Worm (Caenorhabditis elegans) whole organism, L1 larva: Measurements from ENCODE around the gene fars-3.

Source experiments
- C16A3.4 ChIP-seq: fragments of 150-350 bp; optimal IDR thresholded peaks from 2 replicates; lab custom pipeline; 2014; ENCODE audit warnings: missing biosample characterization, missing genetic modification characterization
- Y116A8C.19 ChIP-seq: sonication (generic microtip); optimal IDR thresholded peaks from 2 replicates; lab custom pipeline; 2016; ENCODE audit warnings: missing compliant biosample characterization, missing genetic modification characterization, borderline replicate concordance
- aha-1 ChIP-seq: fragments of 150-350 bp; optimal IDR thresholded peaks from 2 replicates; lab custom pipeline; 2014; ENCODE audit warnings: missing biosample characterization, missing genetic modification characterization
- alr-1 ChIP-seq: fragments of 200-800 bp; sonication (Bioruptor generic); optimal IDR thresholded peaks from 2 replicates; lab custom pipeline; 2018; ENCODE audit warnings: borderline replicate concordance, mild to moderate bottlenecking, missing genetic modification characterization, missing compliant biosample characterization
- ceh-88 ChIP-seq: fragments of 200-800 bp; sonication (Bioruptor generic); IDR thresholded peaks from 2 replicates; pipeline ENCODE4 v1.3.6; 2022; ENCODE audit warnings: missing genetic modification characterization, missing compliant biosample characterization
- ceh-90 ChIP-seq: sonication (generic microtip); optimal IDR thresholded peaks from 2 replicates; lab custom pipeline; 2016; ENCODE audit warnings: missing genetic modification characterization, missing compliant biosample characterization
- dsc-1 ChIP-seq: sonication (generic microtip); optimal IDR thresholded peaks from 2 replicates; lab custom pipeline; 2016; ENCODE audit warnings: mild to moderate bottlenecking, missing genetic modification characterization, missing compliant biosample characterization
- efl-1 ChIP-seq, 4 experiments: fragments of 150-350 bp; optimal IDR thresholded peaks in 3 of 4; peaks in 1 of 4; 1 replicate in 1 of 4; 2 replicates in 3 of 4; lab custom pipeline; 2014; ENCODE audit warnings: missing biosample characterization in 2 of 4, missing genetic modification characterization in 2 of 4, missing genetic modification reagents in 2 of 4
- egl-27 ChIP-seq, 2 experiments: fragments of 150-350 bp in 1 of 2; sonication (generic microtip); optimal IDR thresholded peaks; 3 replicates each; lab custom pipeline; 2017 to 2018; ENCODE audit warnings: missing biosample characterization in 2 of 2, missing genetic modification characterization in 2 of 2, missing genetic modification reagents in 2 of 2
- fkh-10 ChIP-seq: sonication (generic microtip); optimal IDR thresholded peaks from 2 replicates; lab custom pipeline; 2017; ENCODE audit warnings: missing biosample characterization, missing genetic modification reagents, missing genetic modification characterization
- fos-1 ChIP-seq: fragments of 150-350 bp; optimal IDR thresholded peaks from 2 replicates; lab custom pipeline; 2014; ENCODE audit warnings: missing biosample characterization, missing genetic modification characterization
- grh-1 ChIP-seq: fragments of 200-800 bp; sonication (Bioruptor generic); IDR thresholded peaks from 2 replicates; pipeline ENCODE4 v1.3.6; 2022; ENCODE audit warnings: missing genetic modification reagents, missing genetic modification characterization, missing compliant biosample characterization
- irx-1 ChIP-seq: sonication (generic microtip); optimal IDR thresholded peaks from 2 replicates; lab custom pipeline; 2016; ENCODE audit warnings: missing genetic modification characterization, missing compliant biosample characterization
- jun-1 ChIP-seq: fragments of 150-350 bp; optimal IDR thresholded peaks from 2 replicates; lab custom pipeline; 2014; ENCODE audit warnings: missing biosample characterization, missing genetic modification reagents, missing genetic modification characterization
- lin-14 ChIP-seq: fragments of 200-800 bp; sonication (Bioruptor generic); optimal IDR thresholded peaks from 2 replicates; lab custom pipeline; 2018; ENCODE audit warnings: mild to moderate bottlenecking, missing genetic modification characterization, moderate library complexity, missing compliant biosample characterization
- lin-15B ChIP-seq: fragments of 150-350 bp; sonication (generic microtip); optimal IDR thresholded peaks from 3 replicates; lab custom pipeline; 2014; ENCODE audit warnings: missing biosample characterization, missing genetic modification characterization
- lin-35 ChIP-seq, 2 experiments: fragments of 150-350 bp; optimal IDR thresholded peaks; 2 replicates each; lab custom pipeline; 2014; ENCODE audit warnings: missing biosample characterization in 2 of 2, missing genetic modification characterization in 2 of 2, missing genetic modification reagents in 2 of 2
- mdl-1 ChIP-seq, 2 experiments: fragments of 150-350 bp; optimal IDR thresholded peaks; 2 replicates each; lab custom pipeline; 2014 to 2017; ENCODE audit warnings: missing biosample characterization in 2 of 2, missing genetic modification characterization in 2 of 2, inconsistent platforms in 1 of 2
- mef-2 ChIP-seq: fragments of 150-350 bp; optimal IDR thresholded peaks from 2 replicates; lab custom pipeline; 2014; ENCODE audit warnings: missing biosample characterization, missing genetic modification characterization
- mep-1 ChIP-seq: fragments of 150-350 bp; optimal IDR thresholded peaks from 2 replicates; lab custom pipeline; 2014; ENCODE audit warnings: missing biosample characterization, missing genetic modification characterization
- nhr-11 ChIP-seq: fragments of 150-350 bp; optimal IDR thresholded peaks from 2 replicates; lab custom pipeline; 2014; ENCODE audit warnings: missing biosample characterization, missing genetic modification characterization
- nhr-12 ChIP-seq: sonication (generic microtip); optimal IDR thresholded peaks from 2 replicates; lab custom pipeline; 2017; ENCODE audit warnings: missing biosample characterization, missing genetic modification characterization
- nhr-19 ChIP-seq: fragments of 200-800 bp; sonication (Bioruptor generic); conservative IDR thresholded peaks from 2 replicates; pipeline ENCODE4 v1.3.6; 2022; ENCODE audit warnings: missing genetic modification characterization, missing compliant biosample characterization
- nhr-77 ChIP-seq: fragments of 150-350 bp; optimal IDR thresholded peaks from 2 replicates; lab custom pipeline; 2014; ENCODE audit warnings: missing biosample characterization, missing genetic modification characterization
- nhr-85 ChIP-seq: sonication (generic microtip); peaks from one replicate; lab custom pipeline; 2016; ENCODE audit warnings: missing genetic modification characterization, inconsistent platforms, missing compliant biosample characterization
- nhr-90 ChIP-seq: sonication (generic microtip); optimal IDR thresholded peaks from 2 replicates; lab custom pipeline; 2016; ENCODE audit warnings: mild to moderate bottlenecking, missing genetic modification characterization, missing compliant biosample characterization; ENCODE audit not compliant: poor library complexity
- pag-3 ChIP-seq: sonication (generic microtip); optimal IDR thresholded peaks from 2 replicates; lab custom pipeline; 2017; ENCODE audit warnings: missing genetic modification characterization, mild to moderate bottlenecking, missing compliant biosample characterization, antibody characterized with exemption, borderline replicate concordance; ENCODE audit not compliant: insufficient read depth
- skn-1 ChIP-seq: fragments of 150-350 bp; optimal IDR thresholded peaks from 2 replicates; lab custom pipeline; 2014; ENCODE audit warnings: missing biosample characterization, missing genetic modification characterization
- snpc-4 ChIP-seq: fragments of 150-350 bp; optimal IDR thresholded peaks from 2 replicates; lab custom pipeline; 2014; ENCODE audit warnings: missing biosample characterization, missing genetic modification characterization
- sox-4 ChIP-seq: sonication (generic microtip); optimal IDR thresholded peaks from 2 replicates; lab custom pipeline; 2016; ENCODE audit warnings: missing genetic modification characterization, missing compliant biosample characterization
- swsn-7 ChIP-seq: sonication (generic microtip); optimal IDR thresholded peaks from 2 replicates; lab custom pipeline; 2016; ENCODE audit warnings: missing genetic modification characterization, missing compliant biosample characterization
- tbx-2 ChIP-seq: sonication (generic microtip); optimal IDR thresholded peaks from 2 replicates; lab custom pipeline; 2016; ENCODE audit warnings: missing genetic modification characterization, missing compliant biosample characterization
- tlp-1 ChIP-seq: fragments of 150-350 bp; optimal IDR thresholded peaks from 2 replicates; lab custom pipeline; 2014; ENCODE audit warnings: missing biosample characterization, missing genetic modification characterization
- unc-98 ChIP-seq: fragments of 200-800 bp; sonication (Bioruptor generic); IDR thresholded peaks from 2 replicates; pipeline ENCODE4 v1.3.6; 2022; ENCODE audit warnings: missing genetic modification characterization, missing compliant biosample characterization
- vab-15 ChIP-seq: sonication (generic microtip); optimal IDR thresholded peaks from 2 replicates; lab custom pipeline; 2017; ENCODE audit warnings: missing genotype, mild to moderate bottlenecking, missing genetic modification characterization, missing compliant biosample characterization

The fars-3 gene

DNA sequence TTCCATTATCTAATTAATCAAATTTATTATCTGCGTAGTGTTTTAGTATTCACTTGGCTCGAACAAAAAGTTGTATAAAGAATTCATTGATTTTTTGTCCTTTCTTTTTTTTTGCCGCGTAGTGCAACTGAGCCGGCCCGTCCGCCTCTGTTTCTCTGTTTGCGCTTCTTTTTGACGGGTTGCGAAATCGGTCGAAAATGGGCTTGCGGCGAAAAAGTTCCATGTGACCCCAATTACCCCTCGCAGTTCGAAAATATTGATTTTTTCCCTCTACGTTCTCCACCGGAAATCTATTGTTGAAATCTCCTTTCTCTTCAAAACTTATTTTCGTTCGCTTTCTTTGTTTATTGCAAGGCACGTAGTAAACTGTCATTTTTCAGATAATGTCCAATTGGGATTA lies 7.2 kb upstream of the fars-3 start, which contains the start of gene zyg-9 (continued):
- no peak for TF ChIP-seq nhr-90 (tag; lab: Kevin White, UChicago)
- TF ChIP-seq lin-14 (GFP tag; lab: Kevin White, UChicago), result peak; percentile 55
- no peak for TF ChIP-seq nhr-12 (tag; lab: Kevin White, UChicago)
- TF ChIP-seq skn-1 (tag; lab: Kevin White, UChicago), result peak; percentile 50
- no peak for TF ChIP-seq sox-4 (tag; lab: Kevin White, UChicago)
- no peak for TF ChIP-seq alr-1 (tag; lab: Kevin White, UChicago)
- no peak for TF ChIP-seq mef-2 (tag; lab: Kevin White, UChicago)
- TF ChIP-seq nhr-85 (tag; lab: Kevin White, UChicago), result peak; percentile 48
- no peak for TF ChIP-seq jun-1 (tag; lab: Kevin White, UChicago)
- no peak for TF ChIP-seq efl-1 (optimal IDR thresholded peaks at IDR 0.05; lab: Kevin White, UChicago)
- peak; percentile 19 to 57 for TF ChIP-seq efl-1 (GFP tag; optimal IDR thresholded peaks at IDR 0.05 in 1 of 2; lab: Kevin White, UChicago)
- TF ChIP-seq lin-35 (GFP tag; optimal IDR thresholded peaks at IDR 0.05; lab: Kevin White, UChicago), result no peak
- peak in 1 of 2 experiments; percentile 25 for TF ChIP-seq mdl-1 (tag; optimal IDR thresholded peaks at IDR 0.05; lab: Kevin White, UChicago)

ce11 chrII:8466874-8467273 lies 2.2 kb downstream of the fars-3 start, which contains the start of gene F22B5.10:
Gene F22B5.10, plus strand, starts transcription at chrII:8467174.
- TF ChIP-seq egl-27 (tag; optimal IDR thresholded peaks at IDR 0.05; lab: Kevin White, UChicago), result no peak
- no peak for TF ChIP-seq aha-1
- no peak for TF ChIP-seq nhr-11 (tag; lab: Kevin White, UChicago)
- no peak for TF ChIP-seq fkh-10
- TF ChIP-seq fos-1 (tag; lab: Kevin White, UChicago), result no peak
- no peak for TF ChIP-seq ceh-88 (GFP tag; lab: Robert Waterston, UW)
- no peak for TF ChIP-seq pag-3 (tag; lab: Kevin White, UChicago)
- no peak for TF ChIP-seq Y116A8C.19 (tag; lab: Kevin White, UChicago)

DNA sequence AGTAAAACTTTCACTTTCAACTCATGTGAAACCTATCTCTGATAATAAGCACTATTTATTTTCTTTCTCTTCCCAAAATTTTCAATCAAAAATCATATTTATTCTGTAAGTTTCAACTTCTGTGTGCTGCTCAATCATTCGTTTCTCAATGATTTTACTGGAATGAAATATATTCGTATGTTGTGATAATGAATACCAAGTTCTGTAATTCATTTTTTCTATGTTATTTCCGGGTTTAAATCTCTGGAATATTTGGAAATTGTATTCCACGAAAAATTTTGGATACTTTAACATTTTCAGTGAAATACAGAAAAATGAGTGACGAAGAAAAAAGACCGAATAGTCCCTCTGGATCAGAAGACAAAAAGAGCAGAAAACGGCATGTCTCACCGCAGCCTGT lies 3.2 kb downstream of the fars-3 start, which contains the start of gene M05D6.2:
M05D6.2 (plus strand) TSS at position 301 of the 400 bp plus-strand sequence.
- TF ChIP-seq efl-1 (optimal IDR thresholded peaks at IDR 0.05; lab: Kevin White, UChicago) (no peak), efl-1 (GFP tag; optimal IDR thresholded peaks at IDR 0.05 in 1 of 2; lab: Kevin White, UChicago) (peak in 1 of 2 experiments; percentile 17), ceh-90 (tag; lab: Kevin White, UChicago) (no peak)

DNA sequence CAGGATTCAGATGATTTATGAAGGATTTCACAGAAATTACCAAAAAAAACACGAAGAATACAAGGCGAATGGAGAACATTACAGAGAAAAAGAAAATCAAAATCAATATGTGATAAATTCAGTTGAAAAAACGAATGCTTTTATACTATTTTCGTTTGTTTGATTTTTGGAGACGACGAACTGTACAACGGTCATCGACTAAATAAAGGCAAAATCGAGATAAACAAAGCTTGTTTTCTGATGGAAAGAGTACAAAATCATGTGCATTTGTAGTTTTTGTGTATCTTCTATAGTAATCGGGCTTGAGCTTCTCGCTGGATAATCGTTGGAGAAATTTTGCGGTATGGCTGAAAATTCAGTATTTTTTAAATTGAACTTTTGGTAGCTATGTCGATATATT lies 6.5 kb downstream of the fars-3 start, which contains the start of gene M05D6.8:
M05D6.8 (minus strand) TSS at position 101 of the 400 bp plus-strand sequence.
- TF ChIP-seq skn-1 (tag; lab: Kevin White, UChicago) (no peak), C16A3.4 (tag; lab: Kevin White, UChicago) (no peak), lin-15B (no peak), nhr-77 (tag; lab: Kevin White, UChicago) (no peak), irx-1 (tag; lab: Kevin White, UChicago) (no peak), egl-27 (tag; optimal IDR thresholded peaks at IDR 0.05; lab: Kevin White, UChicago) (no peak), ceh-90 (tag; lab: Kevin White, UChicago) (no peak), fos-1 (tag; lab: Kevin White, UChicago) (no peak), mep-1 (no peak), jun-1 (tag; lab: Kevin White, UChicago) (no peak), tbx-2 (no peak), grh-1 (GFP tag; lab: Robert Waterston, UW) (no peak), tlp-1 (tag; lab: Kevin White, UChicago) (no peak), snpc-4 (tag; lab: Kevin White, UChicago) (no peak), dsc-1 (tag; lab: Kevin White, UChicago) (no peak), unc-98 (GFP tag; lab: Robert Waterston, UW) (no peak), lin-35 (GFP tag; optimal IDR thresholded peaks at IDR 0.05; lab: Kevin White, UChicago) (no peak), nhr-19 (GFP tag; lab: Robert Waterston, UW) (no peak), swsn-7 (tag; lab: Kevin White, UChicago) (no peak), vab-15 (tag; lab: Kevin White, UChicago) (no peak)
